Worm (Caenorhabditis elegans): ENCODE results near the gene Y105C5A.8.
"Not testable (repeated sequence)": the region's sequence is repeated elsewhere in the genome, so short reads cannot be mapped to it uniquely, and the experiment has no call there.

The Y105C5A.8 gene

DNA sequence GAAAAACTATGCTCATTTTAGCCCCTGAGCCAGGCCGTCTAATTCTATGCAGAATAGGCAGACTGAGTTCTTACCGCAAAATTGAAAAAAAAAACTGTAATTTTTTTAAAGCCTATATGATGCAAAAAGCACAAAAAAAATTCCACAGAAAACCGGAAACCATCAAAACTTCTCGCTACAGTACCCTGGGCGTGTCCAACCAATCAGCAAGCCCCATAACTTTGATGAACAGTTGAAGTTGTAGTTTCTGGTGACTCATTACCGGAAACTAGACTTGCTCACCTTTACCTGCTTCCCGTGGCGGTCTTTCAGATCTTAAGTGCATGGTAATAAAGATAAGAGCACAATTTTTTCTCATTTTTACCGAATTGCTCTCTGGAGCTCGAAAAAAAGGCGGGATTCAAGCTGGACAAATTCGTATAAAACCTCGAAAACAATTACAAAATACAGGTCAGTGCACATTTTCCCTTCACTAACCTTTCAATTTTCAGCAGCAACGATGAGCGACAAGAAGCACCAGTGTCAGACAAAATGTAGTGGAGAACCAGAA lies 17.4 kb upstream of the Y105C5A.8 start, which contains the start of gene Y105C5A.1274:
Y105C5A.1274 (plus strand) TSS at position 500 of the 550 bp plus-strand sequence.
- not testable (repeated sequence) for TF ChIP-seq hmbx-1 (tag; optimal IDR thresholded peaks at IDR 0.05); tbx-37 (GFP tag; conservative IDR thresholded peaks at IDR 0.05); sea-1 (GFP tag; conservative IDR thresholded peaks at IDR 0.05)

ce11 chrIV:15631217-15631616 lies 14.3 kb upstream of the Y105C5A.8 start, which contains the start of gene Y105C5A.9:
Y105C5A.9 (plus strand) TSS chrIV:15631517.
- TF ChIP-seq ama-1 (optimal IDR thresholded peaks at IDR 0.05): no peak
- TF ChIP-seq scrt-1 (GFP tag; IDR thresholded peaks at IDR 0.05): no peak
- no peak for TF ChIP-seq B0310.2 (tag; optimal IDR thresholded peaks at IDR 0.05)
- TF ChIP-seq hmg-4 (GFP tag; optimal IDR thresholded peaks at IDR 0.05): no peak
- TF ChIP-seq aly-1 (tag; optimal IDR thresholded peaks at IDR 0.05): no peak
- no peak for TF ChIP-seq tra-4 (tag; optimal IDR thresholded peaks at IDR 0.05)
- no peak for TF ChIP-seq tbx-37 (GFP tag; conservative IDR thresholded peaks at IDR 0.05)
- no peak for TF ChIP-seq tbx-11 (GFP tag; IDR thresholded peaks at IDR 0.05)
- TF ChIP-seq ets-7 (tag; optimal IDR thresholded peaks at IDR 0.05): no peak

DNA sequence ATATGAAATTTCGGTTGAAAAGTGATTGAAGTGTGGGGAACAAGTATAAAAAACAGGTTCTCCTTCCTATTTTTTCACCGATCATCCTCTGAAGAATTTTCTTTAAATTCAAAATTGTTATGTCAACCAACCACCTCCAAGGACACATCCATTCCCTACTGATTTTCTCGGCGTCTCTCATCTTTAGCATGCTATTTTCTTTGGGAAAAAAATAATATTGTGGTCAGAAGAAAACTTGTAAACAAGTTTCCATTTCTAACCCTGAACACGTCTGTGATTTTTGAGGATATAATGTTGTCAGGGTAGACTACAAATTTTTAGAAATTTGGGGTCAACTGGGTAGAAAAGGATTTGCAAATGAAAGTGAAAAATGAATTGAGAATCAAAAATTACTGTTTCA lies 796 bp upstream of the Y105C5A.8 start:
- TF ChIP-seq hnd-1 (tag; optimal IDR thresholded peaks at IDR 0.05): no peak
- no peak for TF ChIP-seq pes-1 (GFP tag; IDR thresholded peaks at IDR 0.05)
- TF ChIP-seq B0310.2 (tag; optimal IDR thresholded peaks at IDR 0.05): no peak
- no peak for TF ChIP-seq F13C5.2 (tag; optimal IDR thresholded peaks at IDR 0.05)
- no peak for TF ChIP-seq scrt-1 (GFP tag; IDR thresholded peaks at IDR 0.05)
- TF ChIP-seq tbx-37 (GFP tag; conservative IDR thresholded peaks at IDR 0.05): no peak
- no peak for TF ChIP-seq ceh-36 (tag; optimal IDR thresholded peaks at IDR 0.05)
- TF ChIP-seq hmg-4 (GFP tag; optimal IDR thresholded peaks at IDR 0.05): no peak
- no peak for TF ChIP-seq ets-7 (tag; optimal IDR thresholded peaks at IDR 0.05)
- TF ChIP-seq ama-1 (optimal IDR thresholded peaks at IDR 0.05): no peak
- no peak for TF ChIP-seq ceh-13 (GFP tag; optimal IDR thresholded peaks at IDR 0.05)
- TF ChIP-seq tra-4 (tag; optimal IDR thresholded peaks at IDR 0.05): no peak
- no peak for TF ChIP-seq hmbx-1 (tag; optimal IDR thresholded peaks at IDR 0.05)
- TF ChIP-seq tbx-11 (GFP tag; IDR thresholded peaks at IDR 0.05): no peak
- no peak for TF ChIP-seq sea-1 (GFP tag; conservative IDR thresholded peaks at IDR 0.05)
- TF ChIP-seq flt-1 (GFP tag; IDR thresholded peaks at IDR 0.05): no peak
- no peak for TF ChIP-seq aly-1 (tag; optimal IDR thresholded peaks at IDR 0.05)

DNA sequence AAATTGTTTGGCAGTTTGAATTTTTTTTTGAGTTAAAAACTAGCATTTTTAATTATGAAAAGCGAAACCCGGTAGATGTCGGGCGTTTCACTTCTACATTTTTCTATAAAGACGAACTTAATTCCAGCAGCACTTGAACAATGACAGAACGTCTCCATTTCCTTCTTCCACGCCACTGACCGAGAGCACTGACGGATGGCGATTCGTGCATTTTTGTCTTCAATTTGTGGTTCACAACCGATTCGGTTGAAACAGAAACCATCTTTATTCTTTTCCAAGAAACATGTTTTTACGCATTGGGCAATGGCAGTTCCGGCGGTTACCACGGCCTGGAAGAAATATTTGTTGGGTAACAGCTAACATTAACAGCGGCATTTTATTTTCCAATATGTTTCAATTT lies 3.7 kb downstream of the Y105C5A.8 start:
- no peak for TF ChIP-seq ets-7 (tag; optimal IDR thresholded peaks at IDR 0.05)

DNA sequence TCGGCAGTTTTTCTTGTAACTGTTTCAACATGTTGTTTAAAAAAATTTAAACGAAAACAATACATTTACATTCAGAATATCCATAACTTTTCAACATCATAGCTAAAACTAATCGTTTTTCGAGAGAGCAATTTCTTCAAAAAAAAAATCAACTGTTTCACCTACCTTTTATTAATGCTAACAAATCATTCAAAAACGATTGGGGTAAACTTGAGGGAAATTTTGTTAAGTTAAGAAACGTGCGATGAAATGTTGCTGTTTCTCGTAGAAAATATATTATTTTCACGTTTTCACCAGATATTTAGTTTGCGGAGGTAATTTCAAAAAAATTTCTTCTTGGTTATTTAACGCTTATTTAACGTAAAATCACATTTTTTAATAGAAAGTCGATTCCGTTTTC lies 10.5 kb downstream of the Y105C5A.8 start:
- TF ChIP-seq tra-4 (tag; optimal IDR thresholded peaks at IDR 0.05) (no peak), tbx-37 (GFP tag; conservative IDR thresholded peaks at IDR 0.05) (no peak)

- TF ChIP-seq pes-1 (GFP tag; IDR thresholded peaks at IDR 0.05) (no peak), flt-1 (GFP tag; IDR thresholded peaks at IDR 0.05) (no peak), hmbx-1 (tag; optimal IDR thresholded peaks at IDR 0.05) (no peak), hmg-4 (GFP tag; optimal IDR thresholded peaks at IDR 0.05) (no peak), sea-1 (GFP tag; conservative IDR thresholded peaks at IDR 0.05) (no peak), ceh-36 (tag; optimal IDR thresholded peaks at IDR 0.05) (no peak), ceh-13 (GFP tag; optimal IDR thresholded peaks at IDR 0.05) (no peak), ama-1 (optimal IDR thresholded peaks at IDR 0.05) (no peak), tra-4 (tag; optimal IDR thresholded peaks at IDR 0.05) (no peak), ets-7 (tag; optimal IDR thresholded peaks at IDR 0.05) (no peak), B0310.2 (tag; optimal IDR thresholded peaks at IDR 0.05) (no peak), F13C5.2 (tag; optimal IDR thresholded peaks at IDR 0.05) (no peak), aly-1 (tag; optimal IDR thresholded peaks at IDR 0.05) (no peak), tbx-37 (GFP tag; conservative IDR thresholded peaks at IDR 0.05) (no peak), hnd-1 (tag; optimal IDR thresholded peaks at IDR 0.05) (no peak), tbx-11 (GFP tag; IDR thresholded peaks at IDR 0.05) (no peak)
Observed at ce11 chrIV:15604194-15604593, 12.7 kb downstream of the Y105C5A.8 start.

DNA sequence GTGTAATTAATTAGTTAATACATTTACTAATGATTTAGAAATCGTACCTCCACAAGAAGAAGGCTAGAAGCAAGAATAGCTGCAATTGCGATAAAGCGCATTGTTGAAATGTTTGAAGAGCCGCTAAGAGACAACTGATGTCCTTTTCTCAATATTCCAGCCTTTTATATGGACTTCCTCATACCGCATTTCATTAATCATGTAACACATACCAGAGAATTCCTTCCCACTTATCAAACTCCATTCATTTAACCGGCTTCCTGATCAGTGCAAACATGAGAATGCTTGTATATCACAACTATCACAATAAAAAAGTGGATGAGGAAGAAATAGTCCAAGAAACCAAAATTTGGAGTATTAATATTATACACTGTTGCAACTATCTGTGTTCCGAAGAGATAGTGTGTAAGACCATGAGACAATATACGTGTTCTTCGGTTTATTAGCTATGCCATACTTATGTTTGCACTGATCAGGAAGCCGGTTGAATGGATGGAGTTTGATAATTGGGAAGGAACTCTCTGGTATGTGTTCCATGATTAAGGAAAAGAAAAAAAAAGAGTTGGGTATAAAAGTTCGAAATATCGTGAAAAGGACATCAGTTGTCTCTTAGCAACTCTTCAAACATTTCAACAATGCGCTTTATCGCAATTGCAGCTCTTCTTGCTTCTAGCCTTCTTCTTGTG lies 21.8 kb downstream of the Y105C5A.8 start, which contains the start of the genes pqn-78 and pqn-79:
pqn-78 (minus strand) TSS at position 101 of the 686 bp plus-strand sequence.
pqn-79 (plus strand) TSS at position 636 of the 686 bp plus-strand sequence.
- TF ChIP-seq tbx-11 (GFP tag; IDR thresholded peaks at IDR 0.05); ceh-36 (tag; optimal IDR thresholded peaks at IDR 0.05); ets-7 (tag; optimal IDR thresholded peaks at IDR 0.05): not testable (repeated sequence)

- TF ChIP-seq pes-1 (GFP tag; IDR thresholded peaks at IDR 0.05) (no peak), ama-1 (optimal IDR thresholded peaks at IDR 0.05) (no peak), hnd-1 (tag; optimal IDR thresholded peaks at IDR 0.05) (no peak), tbx-37 (GFP tag; conservative IDR thresholded peaks at IDR 0.05) (no peak), aly-1 (tag; optimal IDR thresholded peaks at IDR 0.05) (no peak), ceh-36 (tag; optimal IDR thresholded peaks at IDR 0.05) (no peak), hmg-4 (GFP tag; optimal IDR thresholded peaks at IDR 0.05) (no peak), tbx-11 (GFP tag; IDR thresholded peaks at IDR 0.05) (no peak), ceh-13 (GFP tag; optimal IDR thresholded peaks at IDR 0.05) (no peak), flt-1 (GFP tag; IDR thresholded peaks at IDR 0.05) (no peak), hmbx-1 (tag; optimal IDR thresholded peaks at IDR 0.05) (no peak), scrt-1 (GFP tag; IDR thresholded peaks at IDR 0.05) (no peak), F13C5.2 (tag; optimal IDR thresholded peaks at IDR 0.05) (no peak)
Observed at ce11 chrIV:15593078-15593477, 23.8 kb downstream of the Y105C5A.8 start.
